Worm (Caenorhabditis elegans): ENCODE data around the gene irld-2.

- TF ChIP-seq C38D4.7 (GFP tag; optimal IDR thresholded peaks at IDR 0.05) (no peak), hlh-13 (GFP tag; optimal IDR thresholded peaks at IDR 0.05) (no peak), ceh-22 (tag; optimal IDR thresholded peaks at IDR 0.05) (no peak), dve-1 (tag; optimal IDR thresholded peaks at IDR 0.05) (no peak), sox-4 (tag; optimal IDR thresholded peaks at IDR 0.05) (no peak), elt-2 (tag; optimal IDR thresholded peaks at IDR 0.05) (peak; percentile 75), Y22D7AL.16 (tag; optimal IDR thresholded peaks at IDR 0.05) (no peak)
Measured at ce11 chrX:13415722-13416121, 20.9 kb upstream of the irld-2 start, which contains the start of gene C29F7.2.
